Worm (Caenorhabditis elegans) whole organism, L4 larva: ENCODE data around the gene sas-7.

Experiments
- jun-1 ChIP-seq: fragments of 150-350 bp; optimal IDR thresholded peaks from 2 replicates; lab custom pipeline; 2014; ENCODE audit warnings: missing biosample characterization, missing genetic modification reagents, missing genetic modification characterization
- nhr-237 ChIP-seq: sonication (generic microtip); optimal IDR thresholded peaks from 2 replicates; lab custom pipeline; 2017; ENCODE audit warnings: missing biosample characterization, missing genetic modification characterization
- nhr-25 ChIP-seq: sonication (generic microtip); optimal IDR thresholded peaks from 2 replicates; lab custom pipeline; 2017; ENCODE audit warnings: missing genetic modification characterization, mild to moderate bottlenecking, missing compliant biosample characterization, antibody characterized with exemption, moderate library complexity, borderline replicate concordance; ENCODE audit not compliant: insufficient read depth
- nhr-28 ChIP-seq: fragments of 150-350 bp; optimal IDR thresholded peaks from 2 replicates; lab custom pipeline; 2014; ENCODE audit warnings: missing biosample characterization, missing genetic modification characterization
- nhr-77 ChIP-seq: fragments of 150-350 bp; optimal IDR thresholded peaks from 2 replicates; lab custom pipeline; 2014; ENCODE audit warnings: missing biosample characterization, missing genetic modification characterization
- unc-130 ChIP-seq: sonication (generic microtip); optimal IDR thresholded peaks from 2 replicates; lab custom pipeline; 2016; ENCODE audit warnings: missing genetic modification reagents, missing genetic modification characterization, missing compliant biosample characterization
- unc-39 ChIP-seq: sonication (generic microtip); optimal IDR thresholded peaks from 2 replicates; lab custom pipeline; 2017; ENCODE audit warnings: missing biosample characterization, missing genetic modification characterization
- zag-1 ChIP-seq: fragments of 150-350 bp; optimal IDR thresholded peaks from 2 replicates; lab custom pipeline; 2014; ENCODE audit warnings: missing biosample characterization, missing genetic modification characterization

ce11 chrIII:10355382-10355781 lies 34.6 kb downstream of the sas-7 start, which contains the start of gene spp-1:
- TF ChIP-seq jun-1 (tag; lab: Kevin White, UChicago) (no peak), nhr-25 (tag; lab: Kevin White, UChicago) (no peak), unc-130 (GFP tag; lab: Kevin White, UChicago) (no peak), zag-1 (tag; lab: Kevin White, UChicago) (no peak), nhr-77 (tag; lab: Kevin White, UChicago) (peak; percentile 4), nhr-237 (tag; lab: Kevin White, UChicago) (no peak), unc-39 (tag; lab: Kevin White, UChicago) (no peak), nhr-28 (peak; percentile 58)
